Fruit fly (Drosophila melanogaster) whole organism, prepupa: Measurements from ENCODE around the gene CG8833.
A peak's percentile ranks its signal among the peaks of the same experiment; 100 is the strongest.

Experiments used
- Blimp-1 ChIP-seq: fragments of 200-800 bp; sonication (Bioruptor generic); optimal IDR thresholded peaks from 3 replicates; lab custom pipeline; 2017; ENCODE audit warnings: missing biosample characterization, missing genetic modification characterization, mild to moderate bottlenecking, moderate library complexity, missing genetic modification reagents
- CG11762 ChIP-seq: fragments of 200-800 bp; sonication (Bioruptor generic); optimal IDR thresholded peaks from 3 replicates; lab custom pipeline; 2016; ENCODE audit warnings: missing biosample characterization, missing genetic modification characterization; ENCODE audit not compliant: insufficient read depth
- CG11902 ChIP-seq: fragments of 200-800 bp; sonication (Bioruptor generic); optimal IDR thresholded peaks from 3 replicates; lab custom pipeline; 2016; ENCODE audit warnings: missing biosample characterization, missing genetic modification characterization
- CG15336 ChIP-seq: fragments of 200-800 bp; sonication (Bioruptor generic); IDR thresholded peaks from 2 replicates; pipeline ENCODE4 v1.3.6; 2022; ENCODE audit warnings: missing biosample characterization, missing genetic modification characterization
- CG3032 ChIP-seq: fragments of 200-800 bp; optimal IDR thresholded peaks from 2 replicates; lab custom pipeline; 2019; ENCODE audit warnings: missing biosample characterization, mild to moderate bottlenecking, missing genetic modification characterization, moderate library complexity
- CG31627 ChIP-seq: fragments of 200-800 bp; sonication (Bioruptor generic); optimal IDR thresholded peaks from 3 replicates; lab custom pipeline; 2016; ENCODE audit warnings: missing biosample characterization, missing genetic modification characterization
- CG32006 ChIP-seq: fragments of 200-800 bp; sonication (Bioruptor generic); optimal IDR thresholded peaks from 3 replicates; lab custom pipeline; 2017; ENCODE audit warnings: missing biosample characterization, mild to moderate bottlenecking, missing genetic modification characterization
- CG34406 ChIP-seq: fragments of 200-800 bp; sonication (Bioruptor generic); optimal IDR thresholded peaks from 3 replicates; lab custom pipeline; 2016; ENCODE audit warnings: missing biosample characterization, missing genetic modification characterization
- CG4318 ChIP-seq: fragments of 200-800 bp; sonication (Bioruptor generic); optimal IDR thresholded peaks from 3 replicates; lab custom pipeline; 2017; ENCODE audit warnings: missing biosample characterization, mild to moderate bottlenecking, missing genetic modification characterization
- CG6163 ChIP-seq: fragments of 200-800 bp; sonication (Bioruptor generic); IDR thresholded peaks from 3 replicates; pipeline ENCODE4 v1.3.6; 2022; ENCODE audit warnings: missing biosample characterization, missing genetic modification characterization
- CG6276 ChIP-seq: fragments of 200-800 bp; sonication (Bioruptor generic); optimal IDR thresholded peaks from 2 replicates; lab custom pipeline; 2017; ENCODE audit warnings: missing biosample characterization, mild to moderate bottlenecking, missing genetic modification characterization
- CG6792 ChIP-seq: fragments of 200-800 bp; sonication (Bioruptor generic); optimal IDR thresholded peaks from 3 replicates; lab custom pipeline; 2016; ENCODE audit warnings: missing biosample characterization, missing genetic modification characterization
- CG6808 ChIP-seq: fragments of 200-800 bp; sonication (Bioruptor generic); optimal IDR thresholded peaks from 3 replicates; lab custom pipeline; 2017; ENCODE audit warnings: missing biosample characterization, missing genetic modification characterization, mild to moderate bottlenecking, moderate library complexity, missing genetic modification reagents
- CG6854 ChIP-seq: fragments of 200-800 bp; sonication (Bioruptor generic); optimal IDR thresholded peaks from 2 replicates; lab custom pipeline; 2017; ENCODE audit warnings: missing biosample characterization, mild to moderate bottlenecking, missing genetic modification characterization
- CG7368 ChIP-seq: fragments of 200-800 bp; sonication (Bioruptor generic); optimal IDR thresholded peaks from 3 replicates; lab custom pipeline; 2016; ENCODE audit warnings: missing biosample characterization, missing genetic modification characterization
- CG8119 ChIP-seq: fragments of 200-800 bp; sonication (Bioruptor generic); IDR thresholded peaks from 3 replicates; pipeline ENCODE4 v1.3.6; 2022; ENCODE audit warnings: missing biosample characterization, missing genetic modification characterization
- CG8319 ChIP-seq: fragments of 200-800 bp; sonication (Bioruptor generic); optimal IDR thresholded peaks from 3 replicates; lab custom pipeline; 2016; ENCODE audit warnings: missing biosample characterization, missing genetic modification characterization
- CG9139 ChIP-seq: fragments of 200-800 bp; sonication (Bioruptor generic); optimal IDR thresholded peaks from 3 replicates; lab custom pipeline; 2017; ENCODE audit warnings: missing biosample characterization, mild to moderate bottlenecking, missing genetic modification characterization
- Eip75B ChIP-seq: fragments of 200-800 bp; sonication (Bioruptor generic); optimal IDR thresholded peaks from 3 replicates; lab custom pipeline; 2016; ENCODE audit warnings: missing biosample characterization, missing genetic modification characterization
- Eip78C ChIP-seq: fragments of 200-800 bp; sonication (Bioruptor generic); peaks from one replicate; lab custom pipeline; 2016; ENCODE audit warnings: missing biosample characterization, missing genetic modification characterization
- Eip93F ChIP-seq: fragments of 200-800 bp; sonication (Bioruptor generic); optimal IDR thresholded peaks from 2 replicates; lab custom pipeline; 2016; ENCODE audit warnings: missing biosample characterization, mild to moderate bottlenecking, missing genetic modification characterization
- Ets21C ChIP-seq: fragments of 200-800 bp; sonication (Bioruptor generic); optimal IDR thresholded peaks from 3 replicates; lab custom pipeline; 2016; ENCODE audit warnings: missing biosample characterization, missing genetic modification characterization
- Hr38 ChIP-seq: sonication (Bioruptor generic); optimal IDR thresholded peaks from 2 replicates; lab custom pipeline; 2016; ENCODE audit warnings: missing biosample characterization, missing genetic modification characterization
- Hr39 ChIP-seq: fragments of 200-800 bp; sonication (Bioruptor generic); optimal IDR thresholded peaks from 2 replicates; lab custom pipeline; 2016; ENCODE audit warnings: missing biosample characterization, missing genetic modification characterization
- Hr4 ChIP-seq: fragments of 200-800 bp; sonication (Bioruptor generic); optimal IDR thresholded peaks from 3 replicates; lab custom pipeline; 2016; ENCODE audit warnings: missing biosample characterization, missing genetic modification characterization
- Lpt ChIP-seq: fragments of 200-800 bp; sonication (Bioruptor generic); optimal IDR thresholded peaks from 3 replicates; lab custom pipeline; 2016; ENCODE audit warnings: missing biosample characterization, missing genetic modification characterization
- Sox14 ChIP-seq: fragments of 200-800 bp; sonication (Bioruptor generic); optimal IDR thresholded peaks from 3 replicates; lab custom pipeline; 2016; ENCODE audit warnings: missing biosample characterization, missing genetic modification characterization
- achi ChIP-seq: fragments of 200-800 bp; sonication (Bioruptor generic); optimal IDR thresholded peaks from 3 replicates; lab custom pipeline; 2016; ENCODE audit warnings: missing biosample characterization, missing genetic modification characterization
- acj6 ChIP-seq: fragments of 200-800 bp; sonication (Bioruptor generic); optimal IDR thresholded peaks from 3 replicates; lab custom pipeline; 2016; ENCODE audit warnings: missing biosample characterization, missing genetic modification characterization
- dac ChIP-seq: fragments of 200-800 bp; sonication (Bioruptor generic); optimal IDR thresholded peaks from 2 replicates; lab custom pipeline; 2017; ENCODE audit warnings: missing biosample characterization, mild to moderate bottlenecking, missing genetic modification characterization
- dsx ChIP-seq: fragments of 200-800 bp; optimal IDR thresholded peaks from 3 replicates; lab custom pipeline; 2019; ENCODE audit warnings: missing biosample characterization, mild to moderate bottlenecking, missing genetic modification characterization, moderate library complexity; ENCODE audit not compliant: poor library complexity, severe bottlenecking
- eg ChIP-seq: fragments of 200-800 bp; sonication (Bioruptor generic); IDR thresholded peaks from 3 replicates; pipeline ENCODE4 v1.3.6; 2022; ENCODE audit warnings: missing biosample characterization, missing genetic modification characterization
- esn ChIP-seq: fragments of 200-800 bp; sonication (Bioruptor generic); optimal IDR thresholded peaks from 2 replicates; lab custom pipeline; 2016; ENCODE audit warnings: missing biosample characterization, mild to moderate bottlenecking, missing genetic modification characterization, moderate library complexity
- fd85E ChIP-seq: fragments of 200-800 bp; sonication (Bioruptor generic); optimal IDR thresholded peaks from 3 replicates; lab custom pipeline; 2016; ENCODE audit warnings: missing biosample characterization, missing genetic modification characterization
- fkh ChIP-seq: fragments of 200-800 bp; sonication (Bioruptor generic); optimal IDR thresholded peaks from 3 replicates; lab custom pipeline; 2017; ENCODE audit warnings: missing biosample characterization, mild to moderate bottlenecking, missing genetic modification characterization, moderate library complexity
- lz ChIP-seq: fragments of 200-800 bp; sonication (Bioruptor generic); optimal IDR thresholded peaks from 3 replicates; lab custom pipeline; 2016; ENCODE audit warnings: missing biosample characterization, missing genetic modification characterization
- net ChIP-seq: fragments of 200-800 bp; sonication (Bioruptor generic); optimal IDR thresholded peaks from 3 replicates; lab custom pipeline; 2016; ENCODE audit warnings: missing biosample characterization, missing genetic modification characterization
- salr ChIP-seq, 2 experiments: fragments of 200-800 bp; sonication (Bioruptor generic); optimal IDR thresholded peaks; 3 replicates each; lab custom pipeline; 2016 to 2018; ENCODE audit warnings: missing biosample characterization in 2 of 2, missing genetic modification characterization in 2 of 2, mild to moderate bottlenecking in 1 of 2
- ss ChIP-seq, 2 experiments: fragments of 200-800 bp; sonication (Bioruptor generic); optimal IDR thresholded peaks; 2 replicates in 1 of 2; 3 replicates in 1 of 2; lab custom pipeline; 2017 to 2018; ENCODE audit warnings: mild to moderate bottlenecking in 2 of 2, missing biosample characterization in 2 of 2, missing genetic modification characterization in 2 of 2, moderate library complexity in 1 of 2
- svp ChIP-seq: fragments of 200-800 bp; sonication (Bioruptor generic); peaks from one replicate; lab custom pipeline; 2016; ENCODE audit warnings: missing biosample characterization, missing genetic modification characterization
- topi ChIP-seq: fragments of 200-800 bp; sonication (Bioruptor generic); optimal IDR thresholded peaks from 3 replicates; lab custom pipeline; 2016; ENCODE audit warnings: missing biosample characterization, missing genetic modification characterization
- vri ChIP-seq: fragments of 200-800 bp; sonication (Bioruptor generic); optimal IDR thresholded peaks from 3 replicates; lab custom pipeline; 2016; ENCODE audit warnings: missing biosample characterization, mild to moderate bottlenecking, missing genetic modification characterization

Gene CG8833

DNA sequence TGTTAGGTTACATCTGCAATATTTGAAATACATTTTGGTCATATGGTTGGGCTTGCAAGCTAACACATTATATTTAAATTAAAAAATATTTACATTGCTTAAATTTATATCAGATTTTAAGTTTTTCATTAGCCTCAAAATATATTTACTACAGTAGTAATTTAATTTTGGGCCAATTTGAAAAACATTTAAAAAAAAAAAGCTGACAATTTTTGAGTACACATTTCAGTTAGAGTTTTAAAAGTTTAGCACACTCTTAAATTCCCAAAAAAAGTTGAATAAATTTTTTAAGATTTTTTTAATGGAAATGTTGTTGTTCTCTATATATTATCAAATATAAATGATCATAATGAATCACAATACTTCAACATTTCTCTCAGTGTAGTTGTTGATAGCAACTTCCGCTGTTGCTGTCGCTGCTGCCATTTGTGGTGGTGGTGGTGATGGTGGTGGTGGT lies 28.4 kb upstream of the CG8833 start (continued):
- no peak for TF ChIP-seq ss (GFP tag; optimal IDR thresholded peaks at IDR 0.05; lab: Kevin White, UChicago)
- peak; percentile 87 for TF ChIP-seq CG4318
- peak; percentile 95 for TF ChIP-seq CG32006 (GFP tag; lab: Kevin White, UChicago)
- no peak for TF ChIP-seq Hr39
- TF ChIP-seq CG11762 (GFP tag; lab: Kevin White, UChicago) = peak; percentile 34
- no peak for TF ChIP-seq CG9139
- TF ChIP-seq topi (GFP tag; lab: Kevin White, UChicago) = peak; percentile 12
- TF ChIP-seq CG7368 (GFP tag; lab: Kevin White, UChicago) = no peak
- TF ChIP-seq Lpt (GFP tag; lab: Kevin White, UChicago) = peak; percentile 75
- TF ChIP-seq CG31627 (GFP tag; lab: Kevin White, UChicago) = peak; percentile 24
- TF ChIP-seq dac = peak; percentile 34
- peak; percentile 85 for TF ChIP-seq CG6276 (GFP tag; lab: Kevin White, UChicago)
- peak; percentile 59 for TF ChIP-seq acj6 (GFP tag; lab: Kevin White, UChicago)
- TF ChIP-seq CG34406 (GFP tag; lab: Kevin White, UChicago) = peak; percentile 26
- TF ChIP-seq CG6163 (GFP tag; lab: Robert Waterston, UW) = no peak
- TF ChIP-seq Hr4 (GFP tag; lab: Kevin White, UChicago) = peak; percentile 89
- peak; percentile 52 for TF ChIP-seq achi
- TF ChIP-seq Eip78C (GFP tag; lab: Kevin White, UChicago) = peak; percentile 89
- TF ChIP-seq CG6792 (GFP tag; lab: Kevin White, UChicago) = peak; percentile 15
- no peak for TF ChIP-seq fkh (GFP tag; lab: Kevin White, UChicago)

DNA sequence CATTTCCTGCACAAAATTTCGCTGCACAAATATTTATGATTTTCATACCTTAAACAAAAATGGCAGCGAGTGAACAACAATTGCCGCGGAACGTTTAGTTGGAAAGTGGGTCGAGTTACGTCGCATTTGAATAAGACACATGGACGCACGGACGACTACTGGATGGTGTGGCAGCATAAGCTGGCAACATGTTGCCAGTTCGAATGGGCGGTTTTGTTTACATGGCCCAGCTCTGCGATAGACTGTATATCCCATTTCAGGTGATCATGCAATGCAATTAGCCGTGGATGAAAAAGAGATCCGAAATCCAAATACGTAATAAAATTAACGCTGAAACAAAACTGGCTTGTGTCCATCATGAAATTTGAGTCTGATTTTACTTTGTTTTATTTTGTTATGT lies 27.9 kb upstream of the CG8833 start:
- TF ChIP-seq CG6854 (GFP tag; lab: Kevin White, UChicago) (no peak), CG3032 (tag; lab: Kevin White, UChicago) (no peak), CG9139 (no peak)

DNA sequence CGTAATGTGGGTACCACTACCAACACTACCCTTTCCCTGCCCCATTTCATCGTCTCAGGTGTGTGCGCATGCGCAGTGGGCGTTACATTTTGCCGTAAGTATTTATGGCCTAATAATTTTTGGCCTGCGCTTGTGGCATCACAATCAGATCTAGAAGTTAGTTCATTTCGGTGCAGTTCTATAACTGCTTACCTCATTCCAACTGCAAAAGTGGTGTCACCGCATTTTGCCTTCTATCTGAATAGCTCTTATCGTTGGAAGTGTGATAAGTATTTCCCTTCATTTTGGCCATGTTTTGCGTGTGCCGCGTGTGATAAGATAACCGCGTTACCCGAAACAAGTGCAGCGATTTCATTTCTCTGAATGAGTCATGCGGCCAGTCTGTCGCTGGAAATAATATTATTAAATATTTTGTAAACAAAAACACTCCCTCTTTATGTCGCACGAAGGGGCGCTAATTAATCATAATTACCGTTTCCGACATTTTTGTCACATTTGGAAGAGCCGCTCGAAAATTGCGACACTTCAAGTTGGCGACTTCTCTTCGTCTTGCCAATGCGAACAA lies 23.8 kb upstream of the CG8833 start:
- TF ChIP-seq fkh (GFP tag; lab: Kevin White, UChicago) = no peak
- TF ChIP-seq Eip93F = peak; percentile 80
- TF ChIP-seq achi = no peak
- TF ChIP-seq vri (GFP tag; lab: Kevin White, UChicago) = peak; percentile 96
- no peak for TF ChIP-seq CG11902 (GFP tag; lab: Kevin White, UChicago)
- TF ChIP-seq CG8319 (GFP tag; lab: Kevin White, UChicago) = no peak
- no peak for TF ChIP-seq Eip75B
- TF ChIP-seq Sox14 (GFP tag; lab: Kevin White, UChicago) = no peak
- peak; percentile 38 for TF ChIP-seq Eip78C (GFP tag; lab: Kevin White, UChicago)
- TF ChIP-seq fd85E = no peak
- TF ChIP-seq Ets21C (GFP tag; lab: Kevin White, UChicago) = no peak
- TF ChIP-seq acj6 (GFP tag; lab: Kevin White, UChicago) = no peak
- no peak for TF ChIP-seq lz (GFP tag; lab: Kevin White, UChicago)
- no peak for TF ChIP-seq topi (GFP tag; lab: Kevin White, UChicago)
- TF ChIP-seq net (GFP tag; lab: Kevin White, UChicago) = no peak
- TF ChIP-seq Lpt (GFP tag; lab: Kevin White, UChicago) = no peak
- TF ChIP-seq dsx = no peak
- TF ChIP-seq CG6792 (GFP tag; lab: Kevin White, UChicago) = no peak
- TF ChIP-seq esn (GFP tag; lab: Kevin White, UChicago) = peak; percentile 8
- TF ChIP-seq Hr38 (GFP tag; lab: Kevin White, UChicago) = no peak
- TF ChIP-seq salr (GFP tag; optimal IDR thresholded peaks at IDR 0.05; lab: Kevin White, UChicago) = no peak
- TF ChIP-seq CG34406 (GFP tag; lab: Kevin White, UChicago) = no peak
- TF ChIP-seq eg = no peak
- TF ChIP-seq CG7368 (GFP tag; lab: Kevin White, UChicago) = no peak
- TF ChIP-seq Hr39 = no peak
- no peak for TF ChIP-seq dac
- TF ChIP-seq CG6808 (GFP tag; lab: Kevin White, UChicago) = no peak
- no peak for TF ChIP-seq CG15336 (GFP tag; lab: Robert Waterston, UW)
- no peak for TF ChIP-seq CG6276 (GFP tag; lab: Kevin White, UChicago)
- no peak for TF ChIP-seq Blimp-1
- TF ChIP-seq CG32006 (GFP tag; lab: Kevin White, UChicago) = no peak
- TF ChIP-seq ss (GFP tag; optimal IDR thresholded peaks at IDR 0.05; lab: Kevin White, UChicago) = no peak
- no peak for TF ChIP-seq CG8119 (GFP tag; lab: Robert Waterston, UW)
- no peak for TF ChIP-seq svp (GFP tag; lab: Kevin White, UChicago)
- TF ChIP-seq, all 60 proteins: peak for 4
